Fruit fly (Drosophila melanogaster): Measurements from ENCODE around the gene CG43739.
A peak's percentile ranks its signal among the peaks of the same experiment; 100 is the strongest.

CG43739 gene

DNA sequence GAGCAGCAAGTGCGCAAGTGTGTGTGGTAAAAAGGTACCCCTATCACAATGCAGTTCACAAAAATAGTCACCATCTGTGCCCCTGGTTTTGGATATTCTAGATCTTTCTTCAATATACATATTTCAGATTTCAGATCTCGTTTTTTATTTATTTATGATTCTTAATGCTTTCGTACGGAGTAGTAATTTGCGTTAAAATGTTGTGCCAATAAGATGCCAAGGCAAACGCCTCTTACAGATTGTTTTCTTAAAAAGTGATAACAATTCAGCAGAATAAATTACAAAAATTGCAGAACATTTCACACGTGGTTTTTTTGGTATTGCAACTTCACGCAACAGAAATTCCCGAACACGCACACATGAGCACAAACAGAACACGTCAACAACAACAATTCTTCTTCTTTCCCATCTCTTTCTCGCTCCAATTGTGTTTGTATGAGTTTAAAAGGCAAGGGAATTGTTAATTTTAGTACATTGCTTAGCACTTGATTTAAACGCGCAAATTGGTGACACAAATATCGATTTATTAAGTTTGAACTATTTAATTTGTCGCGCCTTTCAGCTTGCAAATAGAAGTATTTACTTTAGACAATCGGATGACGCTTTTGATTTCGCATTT, 566 bp downstream of the CG43739 start (continued):
- TF ChIP-seq nom (GFP tag; optimal IDR thresholded peaks at IDR 0.05) (no peak), Dll (GFP tag; IDR thresholded peaks at IDR 0.05; ENCODE audit: partially characterized antibody) (no peak), croc (GFP tag; conservative IDR thresholded peaks at IDR 0.05) (no peak), CG12155 (GFP tag; optimal IDR thresholded peaks at IDR 0.05) (peak; percentile 57), slbo (GFP tag; IDR thresholded peaks at IDR 0.05) (peak; percentile 82), hth (optimal IDR thresholded peaks at IDR 0.05) (no peak), CG12744 (GFP tag; optimal IDR thresholded peaks at IDR 0.05) (peak; percentile 44), Chrac-16 (GFP tag; optimal IDR thresholded peaks at IDR 0.05) (no peak), nerfin-2 (GFP tag; IDR thresholded peaks at IDR 0.05; ENCODE audit: partially characterized antibody) (no peak), lola (GFP tag; optimal IDR thresholded peaks at IDR 0.05) (peak in 1 of 3 experiments; percentile 44), Dfd (GFP tag; optimal IDR thresholded peaks at IDR 0.05) (no peak), Ptx1 (GFP tag; IDR thresholded peaks at IDR 0.05) (peak; percentile 38), CG3407 (GFP tag; optimal IDR thresholded peaks at IDR 0.05) (peak; percentile 61), Drgx (GFP tag; IDR thresholded peaks at IDR 0.05) (peak; percentile 59), CG13624 (GFP tag; optimal IDR thresholded peaks at IDR 0.05) (peak; percentile 73), CG42726 (GFP tag; IDR thresholded peaks at IDR 0.05; ENCODE audit: partially characterized antibody) (no peak), gsb-n (tag; optimal IDR thresholded peaks at IDR 0.05) (peak; percentile 66), ham (GFP tag; IDR thresholded peaks at IDR 0.05) (no peak), CG18011 (GFP tag; optimal IDR thresholded peaks at IDR 0.05) (peak; percentile 12), CG14441 (GFP tag; IDR thresholded peaks at IDR 0.05) (no peak), Dip3 (GFP tag; optimal IDR thresholded peaks at IDR 0.05) (peak; percentile 73), gro (GFP tag; optimal IDR thresholded peaks at IDR 0.05) (peak; percentile 64), knrl (GFP tag; IDR thresholded peaks at IDR 0.05; ENCODE audit: partially characterized antibody) (no peak), lov (optimal IDR thresholded peaks at IDR 0.05) (no peak), lov (GFP tag; IDR thresholded peaks at IDR 0.05) (no peak), Hr51 (GFP tag; optimal IDR thresholded peaks at IDR 0.05) (peak; percentile 58 to 85), ken (GFP tag; IDR thresholded peaks at IDR 0.05) (peak; percentile 86), CG17568 (GFP tag; optimal IDR thresholded peaks at IDR 0.05) (peak; percentile 60), rib (GFP tag; IDR thresholded peaks at IDR 0.05) (peak; percentile 60), oc (tag; optimal IDR thresholded peaks at IDR 0.05) (peak; percentile 78), eyg (GFP tag; optimal IDR thresholded peaks at IDR 0.05) (peak; percentile 54), ttk (GFP tag; IDR thresholded peaks at IDR 0.05) (peak; percentile 58), Kr (GFP tag; optimal IDR thresholded peaks at IDR 0.05) (peak; percentile 16), CrebB (tag; optimal IDR thresholded peaks at IDR 0.05) (peak; percentile 74), Asciz (GFP tag; optimal IDR thresholded peaks at IDR 0.05) (peak; percentile 27), gem (tag; optimal IDR thresholded peaks at IDR 0.05) (peak; percentile 87), zf30C (GFP tag; optimal IDR thresholded peaks at IDR 0.05) (no peak), CG14014 (GFP tag; IDR thresholded peaks at IDR 0.05) (peak; percentile 75), CG18764 (GFP tag; optimal IDR thresholded peaks at IDR 0.05) (no peak), CG12104 (GFP tag; optimal IDR thresholded peaks at IDR 0.05) (peak; percentile 61), CG11695 (GFP tag; IDR thresholded peaks at IDR 0.05) (peak; percentile 58; the same call in 2 of the 3 replicates), CG9437 (GFP tag; optimal IDR thresholded peaks at IDR 0.05) (no peak), usp (GFP tag; optimal IDR thresholded peaks at IDR 0.05) (no peak), Nf-YC (tag; optimal IDR thresholded peaks at IDR 0.05) (no peak), unpg (GFP tag; optimal IDR thresholded peaks at IDR 0.05) (peak; percentile 88), ap (GFP tag; IDR thresholded peaks at IDR 0.05) (peak; percentile 83), CG7987 (GFP tag; optimal IDR thresholded peaks at IDR 0.05) (no peak), fd102C (GFP tag; optimal IDR thresholded peaks at IDR 0.05) (no peak), CG8924 (tag; optimal IDR thresholded peaks at IDR 0.05) (peak; percentile 84), H2.0 (GFP tag; IDR thresholded peaks at IDR 0.05) (peak; percentile 74)
